Worm (Caenorhabditis elegans) whole organism, young adult: Measurements from ENCODE around the gene dph-7.
A peak's percentile ranks its signal among the peaks of the same experiment; 100 is the strongest.

ENCODE experiments used
- B0035.1 ChIP-seq: sonication (generic microtip); optimal IDR thresholded peaks from 2 replicates; lab custom pipeline; 2016; ENCODE audit warnings: missing genetic modification characterization, mild to moderate bottlenecking, missing compliant biosample characterization, missing genotype, missing genetic modification reagents
- F33H1.4 ChIP-seq: fragments of 200-800 bp; sonication (Bioruptor generic); IDR thresholded peaks from 2 replicates; pipeline ENCODE4 v1.3.6; 2022; ENCODE audit warnings: missing genetic modification reagents, missing genetic modification characterization, missing compliant biosample characterization
- F55B11.4 ChIP-seq: sonication (generic microtip); optimal IDR thresholded peaks from 2 replicates; lab custom pipeline; 2016; ENCODE audit warnings: missing compliant biosample characterization, missing genetic modification characterization, borderline replicate concordance; ENCODE audit not compliant: insufficient read depth
- F57C9.4 ChIP-seq: sonication (generic microtip); optimal IDR thresholded peaks from 2 replicates; lab custom pipeline; 2017; ENCODE audit warnings: mild to moderate bottlenecking, missing genetic modification characterization, missing compliant biosample characterization
- T07F8.4 ChIP-seq: sonication (generic microtip); optimal IDR thresholded peaks from 2 replicates; lab custom pipeline; 2016; ENCODE audit warnings: mild to moderate bottlenecking, missing genetic modification characterization, moderate library complexity, missing compliant biosample characterization
- Y53F4B.3 ChIP-seq: fragments of 200-800 bp; sonication (Bioruptor generic); IDR thresholded peaks from 2 replicates; pipeline ENCODE4 v1.3.6; 2022; ENCODE audit warnings: missing genetic modification reagents, missing genetic modification characterization, missing compliant biosample characterization
- Y53G8AR.9 ChIP-seq: fragments of 200-800 bp; sonication (Bioruptor generic); conservative IDR thresholded peaks from 2 replicates; pipeline ENCODE4 v1.3.6; 2022; ENCODE audit warnings: missing genetic modification reagents, missing genetic modification characterization, missing compliant biosample characterization
- ZK185.1 ChIP-seq: sonication (generic microtip); optimal IDR thresholded peaks from 2 replicates; lab custom pipeline; 2016; ENCODE audit warnings: mild to moderate bottlenecking, missing genetic modification characterization, missing compliant biosample characterization; ENCODE audit not compliant: poor library complexity, severe bottlenecking
- bed-1 ChIP-seq: fragments of 200-800 bp; sonication (Bioruptor generic); IDR thresholded peaks from 2 replicates; pipeline ENCODE4 v1.3.6; 2022; ENCODE audit warnings: missing genetic modification reagents, missing genetic modification characterization, missing compliant biosample characterization
- cebp-1 ChIP-seq, 2 experiments: fragments of 200-800 bp in 1 of 2; sonication (Bioruptor generic) in 1 of 2; sonication (generic microtip) in 1 of 2; IDR thresholded peaks in 1 of 2; optimal IDR thresholded peaks in 1 of 2; 2 replicates each; pipeline versions ENCODE4 v1.3.6 to Lab custom; 2017 to 2022; ENCODE audit warnings: missing compliant biosample characterization in 2 of 2, missing genetic modification characterization in 2 of 2, mild to moderate bottlenecking in 1 of 2, missing genetic modification reagents in 1 of 2, moderate library complexity in 1 of 2
- chd-7 ChIP-seq: sonication (generic microtip); optimal IDR thresholded peaks from 2 replicates; lab custom pipeline; 2016; ENCODE audit warnings: mild to moderate bottlenecking, missing genetic modification characterization, moderate library complexity, missing compliant biosample characterization
- die-1 ChIP-seq: sonication (generic microtip); optimal IDR thresholded peaks from 2 replicates; lab custom pipeline; 2016; ENCODE audit warnings: missing genotype, mild to moderate bottlenecking, missing genetic modification characterization, missing compliant biosample characterization
- egrh-3 ChIP-seq: fragments of 200-800 bp; sonication (Bioruptor generic); IDR thresholded peaks from 2 replicates; pipeline ENCODE4 v1.3.6; 2022; ENCODE audit warnings: missing genetic modification reagents, missing genetic modification characterization, missing compliant biosample characterization
- ekl-4 ChIP-seq: fragments of 200-800 bp; sonication (Bioruptor generic); IDR thresholded peaks from 2 replicates; pipeline ENCODE4 v1.3.6; 2022; ENCODE audit warnings: missing genetic modification reagents, missing genetic modification characterization, missing compliant biosample characterization
- ets-4 ChIP-seq: fragments of 200-800 bp; sonication (Bioruptor generic); optimal IDR thresholded peaks from 2 replicates; lab custom pipeline; 2018; ENCODE audit warnings: mild to moderate bottlenecking, missing genetic modification characterization, missing compliant biosample characterization
- hlh-12 ChIP-seq: sonication (generic microtip); optimal IDR thresholded peaks from 2 replicates; lab custom pipeline; 2016; ENCODE audit warnings: missing genetic modification characterization, missing compliant biosample characterization
- hmg-1.2 ChIP-seq: fragments of 200-800 bp; sonication (Bioruptor generic); IDR thresholded peaks from 2 replicates; pipeline ENCODE4 v1.3.6; 2022; ENCODE audit warnings: missing genetic modification reagents, missing genetic modification characterization, missing compliant biosample characterization
- lin-26 ChIP-seq: fragments of 200-800 bp; sonication (Bioruptor generic); IDR thresholded peaks from 2 replicates; pipeline ENCODE4 v1.3.6; 2022; ENCODE audit warnings: missing genetic modification reagents, missing genetic modification characterization, missing compliant biosample characterization
- lin-35 ChIP-seq, 3 experiments: fragments of 150-350 bp in 2 of 3; sonication (generic microtip) in 1 of 3; optimal IDR thresholded peaks; 2 replicates each; lab custom pipeline; 2014 to 2018; ENCODE audit warnings: missing biosample characterization in 3 of 3, missing genetic modification characterization in 3 of 3, missing genetic modification reagents in 3 of 3
- lin-40 ChIP-seq: sonication (generic microtip); optimal IDR thresholded peaks from 2 replicates; lab custom pipeline; 2016; ENCODE audit warnings: missing genetic modification characterization, mild to moderate bottlenecking, missing compliant biosample characterization, missing genotype, missing genetic modification reagents
- lir-1 ChIP-seq: fragments of 200-800 bp; sonication (Bioruptor generic); conservative IDR thresholded peaks from 2 replicates; pipeline ENCODE4 v1.3.6; 2022; ENCODE audit warnings: missing genetic modification reagents, missing genetic modification characterization, missing compliant biosample characterization
- madf-6 ChIP-seq: fragments of 200-800 bp; sonication (Bioruptor generic); IDR thresholded peaks from 2 replicates; pipeline ENCODE4 v1.3.6; 2022; ENCODE audit warnings: missing genetic modification reagents, missing genetic modification characterization, missing compliant biosample characterization
- mxl-1 ChIP-seq: sonication (generic microtip); optimal IDR thresholded peaks from 2 replicates; lab custom pipeline; 2016; ENCODE audit warnings: missing genetic modification characterization, missing compliant biosample characterization
- nfyb-1 ChIP-seq: fragments of 200-800 bp; sonication (Bioruptor generic); IDR thresholded peaks from 2 replicates; pipeline ENCODE4 v1.3.6; 2022; ENCODE audit warnings: missing genetic modification reagents, missing genetic modification characterization, missing compliant biosample characterization
- nhr-90 ChIP-seq: sonication (generic microtip); optimal IDR thresholded peaks from 2 replicates; lab custom pipeline; 2016; ENCODE audit warnings: missing genotype, mild to moderate bottlenecking, missing genetic modification characterization, missing compliant biosample characterization
- pbrm-1 ChIP-seq: fragments of 200-800 bp; sonication (Bioruptor generic); IDR thresholded peaks from 2 replicates; pipeline ENCODE4 v1.3.6; 2022; ENCODE audit warnings: missing genetic modification reagents, missing genetic modification characterization, missing compliant biosample characterization
- rcor-1 ChIP-seq: fragments of 200-800 bp; sonication (Bioruptor generic); IDR thresholded peaks from 2 replicates; pipeline ENCODE4 v1.3.6; 2022; ENCODE audit warnings: missing genetic modification reagents, missing genetic modification characterization, missing compliant biosample characterization
- snpc-3.4 ChIP-seq: sonication (generic microtip); optimal IDR thresholded peaks from 2 replicates; lab custom pipeline; 2017; ENCODE audit warnings: missing genetic modification characterization, mild to moderate bottlenecking, missing compliant biosample characterization, antibody characterized with exemption, moderate library complexity, missing genotype, missing genetic modification reagents
- tlf-1 ChIP-seq: fragments of 200-800 bp; sonication (Bioruptor generic); optimal IDR thresholded peaks from 2 replicates; lab custom pipeline; 2018; ENCODE audit warnings: mild to moderate bottlenecking, missing genetic modification characterization, missing compliant biosample characterization
- unc-62 ChIP-seq: fragments of 150-350 bp; optimal IDR thresholded peaks from 2 replicates; lab custom pipeline; 2014; ENCODE audit warnings: missing biosample characterization, missing genetic modification reagents, missing genetic modification characterization
- zim-3 ChIP-seq: sonication (generic microtip); optimal IDR thresholded peaks from 2 replicates; lab custom pipeline; 2017; ENCODE audit warnings: mild to moderate bottlenecking, missing genetic modification characterization, moderate library complexity, missing compliant biosample characterization
- ztf-28 ChIP-seq: fragments of 200-800 bp; sonication (Bioruptor generic); IDR thresholded peaks from 2 replicates; pipeline ENCODE4 v1.3.6; 2022; ENCODE audit warnings: missing genetic modification reagents, missing genetic modification characterization, missing compliant biosample characterization

Gene dph-7

DNA sequence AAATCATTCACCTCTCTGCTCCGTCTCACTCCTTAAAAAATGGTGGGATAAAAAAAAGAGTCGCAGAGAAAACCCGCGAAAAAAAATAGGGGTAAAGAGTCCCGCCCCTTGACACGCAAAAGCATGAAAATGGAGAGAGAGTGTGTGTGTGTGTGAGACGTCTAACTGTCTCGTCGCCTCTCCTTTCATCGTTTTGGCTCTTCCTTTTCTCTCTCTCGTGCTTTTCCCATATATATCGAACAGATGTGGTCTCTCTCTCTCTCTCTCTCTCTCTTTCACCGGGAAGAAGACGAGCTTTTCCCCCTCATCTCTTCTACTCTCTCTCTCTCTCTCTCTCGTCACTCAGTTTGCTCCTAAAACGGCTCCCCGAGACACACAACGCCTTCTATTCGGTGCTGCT, 39.1 kb upstream of the dph-7 start (continued):
- TF ChIP-seq F55B11.4 (tag; lab: Kevin White, UChicago): no peak
- TF ChIP-seq rcor-1 (GFP tag; lab: Robert Waterston, UW): no peak
- TF ChIP-seq madf-6 (GFP tag; lab: Robert Waterston, UW): no peak
- peak; percentile 21; the same call in 1 of the 2 replicates for TF ChIP-seq nfyb-1 (GFP tag; lab: Robert Waterston, UW)
- no peak for TF ChIP-seq ets-4 (GFP tag; lab: Kevin White, UChicago)
- no peak for TF ChIP-seq snpc-3.4 (tag; lab: Kevin White, UChicago)
- peak; percentile 62 for TF ChIP-seq lin-40 (tag; lab: Kevin White, UChicago)
- no peak for TF ChIP-seq bed-1 (GFP tag; lab: Robert Waterston, UW)
- TF ChIP-seq B0035.1 (tag; lab: Kevin White, UChicago): no peak
- no peak for TF ChIP-seq hlh-12 (tag; lab: Kevin White, UChicago)
- TF ChIP-seq ekl-4 (GFP tag; lab: Robert Waterston, UW): 0 out of 2 replicates have a peak, but pooled peaks have one; percentile 49
- no peak for TF ChIP-seq T07F8.4
- TF ChIP-seq nhr-90 (tag; lab: Kevin White, UChicago): no peak
- no peak for TF ChIP-seq Y53G8AR.9 (GFP tag; lab: Robert Waterston, UW)
- peak; percentile 67; the same call in 1 of the 2 replicates for TF ChIP-seq hmg-1.2 (GFP tag; lab: Robert Waterston, UW)
- no peak for TF ChIP-seq ztf-28 (GFP tag; lab: Robert Waterston, UW)
- TF ChIP-seq lir-1 (GFP tag; lab: Robert Waterston, UW): no peak
- peak; percentile 29; the same call in 1 of the 2 replicates for TF ChIP-seq pbrm-1 (GFP tag; lab: Robert Waterston, UW)
- no peak for TF ChIP-seq F57C9.4 (tag; lab: Kevin White, UChicago)
- peak; percentile 53 for TF ChIP-seq egrh-3
- peak; percentile 2 for TF ChIP-seq chd-7 (tag; lab: Kevin White, UChicago)
- TF ChIP-seq ZK185.1 (tag; lab: Kevin White, UChicago): no peak
- no peak for TF ChIP-seq Y53F4B.3 (GFP tag; lab: Robert Waterston, UW)

DNA sequence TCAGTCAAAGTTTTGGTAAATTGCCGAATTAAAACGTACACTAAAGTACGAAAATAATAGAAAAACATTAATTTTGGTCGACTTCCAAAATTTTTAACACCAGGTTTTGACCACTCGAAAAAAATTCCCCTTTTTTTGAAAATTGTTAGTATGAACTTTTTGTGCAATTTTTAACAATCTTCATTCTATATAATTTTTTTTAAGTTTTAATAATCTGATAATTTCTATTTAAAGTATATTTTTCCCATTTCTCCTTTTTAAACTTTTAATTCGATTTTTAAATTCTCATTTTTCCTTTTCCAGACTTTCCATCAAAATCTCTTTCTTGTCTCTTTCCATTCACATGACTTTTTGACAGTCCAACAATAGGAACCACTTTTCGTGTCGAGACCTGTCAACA, 38.0 kb upstream of the dph-7 start, which contains the start of gene unc-64:
unc-64 (plus strand) TSS at position 301 of the 400 bp plus-strand sequence.
- TF ChIP-seq unc-62 (no peak), nfyb-1 (GFP tag; lab: Robert Waterston, UW) (no peak), tlf-1 (GFP tag; lab: Kevin White, UChicago) (no peak), zim-3 (tag; lab: Kevin White, UChicago) (no peak), F33H1.4 (GFP tag; lab: Robert Waterston, UW) (no peak), mxl-1 (tag; lab: Kevin White, UChicago) (no peak), Y53G8AR.9 (GFP tag; lab: Robert Waterston, UW) (no peak), die-1 (tag; lab: Kevin White, UChicago) (no peak)

ce11 chrIII:13277881-13278500, 36.9 kb upstream of the dph-7 start:
- no peak for TF ChIP-seq T07F8.4
- TF ChIP-seq lin-35 (GFP tag; optimal IDR thresholded peaks at IDR 0.05; lab: Kevin White, UChicago): peak in 1 of 3 experiments; percentile 44
- TF ChIP-seq nhr-90 (tag; lab: Kevin White, UChicago): no peak
- TF ChIP-seq cebp-1 (GFP tag; IDR thresholded peaks at IDR 0.05; lab: Robert Waterston, UW): peak; percentile 57; the same call in 1 of the 2 replicates
- TF ChIP-seq cebp-1 (tag; optimal IDR thresholded peaks at IDR 0.05; lab: Kevin White, UChicago): peak; percentile 95
- no peak for TF ChIP-seq lin-26
